Fruit fly (Drosophila melanogaster) whole organism, wandering third instar larva: ENCODE results near the gene Npc2c.

ENCODE experiments used
- Abd-B ChIP-seq: fragments of >200 bp; optimal IDR thresholded peaks from 2 replicates; lab custom pipeline; 2017; ENCODE audit warnings: missing biosample characterization, missing genetic modification characterization
- CG32264 ChIP-seq: fragments of 200-800 bp; sonication (Bioruptor generic); optimal IDR thresholded peaks from 2 replicates; lab custom pipeline; 2016; ENCODE audit warnings: missing biosample characterization, missing genetic modification characterization
- CG9705 ChIP-seq: fragments of 200-800 bp; sonication (Bioruptor generic); optimal IDR thresholded peaks from 2 replicates; lab custom pipeline; 2018; ENCODE audit warnings: missing biosample characterization, mild to moderate bottlenecking, missing genetic modification characterization
- CrebA ChIP-seq: fragments of 200-800 bp; sonication (Bioruptor generic); optimal IDR thresholded peaks from 2 replicates; lab custom pipeline; 2016; ENCODE audit warnings: missing biosample characterization, mild to moderate bottlenecking, missing genetic modification characterization, borderline replicate concordance
- Dfd ChIP-seq: fragments of >200 bp; optimal IDR thresholded peaks from 2 replicates; lab custom pipeline; 2017; ENCODE audit warnings: missing biosample characterization, missing genetic modification characterization
- Dif ChIP-seq: fragments of 200-275, 200-300 bp; sonication (Bioruptor generic); optimal IDR thresholded peaks from 2 replicates; lab custom pipeline; 2018; ENCODE audit warnings: missing biosample characterization, missing genetic modification characterization; ENCODE audit not compliant: partially characterized antibody
- GATAd ChIP-seq: sonication (Bioruptor generic); optimal IDR thresholded peaks from 2 replicates; lab custom pipeline; 2016; ENCODE audit warnings: missing biosample characterization, missing genetic modification characterization
- HLH106 ChIP-seq: fragments of 200-800 bp; optimal IDR thresholded peaks from 3 replicates; lab custom pipeline; 2019; ENCODE audit warnings: missing biosample characterization, mild to moderate bottlenecking, missing genetic modification characterization, moderate library complexity
- Hnf4 ChIP-seq: fragments of 200-800 bp; sonication (Bioruptor generic); optimal IDR thresholded peaks from 2 replicates; lab custom pipeline; 2016; ENCODE audit warnings: missing biosample characterization, mild to moderate bottlenecking, missing genetic modification characterization
- Hr78 ChIP-seq: fragments of >200 bp; optimal IDR thresholded peaks from 2 replicates; lab custom pipeline; 2017; ENCODE audit warnings: missing biosample characterization, missing genetic modification characterization
- Hr83 ChIP-seq: fragments of 200-300 bp; sonication (Bioruptor generic); optimal IDR thresholded peaks from 2 replicates; lab custom pipeline; 2016; ENCODE audit warnings: missing biosample characterization, mild to moderate bottlenecking, missing genetic modification characterization, moderate library complexity; ENCODE audit not compliant: poor library complexity, severe bottlenecking
- Jra ChIP-seq: sonication (Bioruptor generic); optimal IDR thresholded peaks from 2 replicates; lab custom pipeline; 2016; ENCODE audit warnings: missing biosample characterization, missing genetic modification characterization
- Mio ChIP-seq: sonication (Bioruptor generic); optimal IDR thresholded peaks from 2 replicates; lab custom pipeline; 2016; ENCODE audit warnings: missing biosample characterization, missing genetic modification characterization
- Myc ChIP-seq: fragments of >200 bp; optimal IDR thresholded peaks from 2 replicates; lab custom pipeline; 2017
- N ChIP-seq: fragments of >200 bp; optimal IDR thresholded peaks from 2 replicates; lab custom pipeline; 2018; ENCODE audit warnings: missing biosample characterization, missing external identifiers, missing genetic modification characterization
- OdsH ChIP-seq: fragments of 200-800 bp; sonication (Bioruptor generic); optimal IDR thresholded peaks from 2 replicates; lab custom pipeline; 2016; ENCODE audit warnings: missing biosample characterization, mild to moderate bottlenecking, missing genetic modification characterization
- Rel ChIP-seq, 2 experiments: fragments of 200-800 bp; sonication (Bioruptor generic) in 1 of 2; optimal IDR thresholded peaks; 2 replicates in 1 of 2; 3 replicates in 1 of 2; lab custom pipeline; 2016 to 2019; ENCODE audit warnings: mild to moderate bottlenecking in 2 of 2, missing biosample characterization in 2 of 2, missing genetic modification characterization in 2 of 2, moderate library complexity in 1 of 2
- Sp1 ChIP-seq: fragments of 200-800 bp; sonication (Bioruptor generic); optimal IDR thresholded peaks from 3 replicates; lab custom pipeline; 2019; ENCODE audit warnings: missing biosample characterization, mild to moderate bottlenecking, missing genetic modification characterization, moderate library complexity
- Vsx2 ChIP-seq: fragments of 200-300, 225-300 bp; sonication (Bioruptor generic); optimal IDR thresholded peaks from 2 replicates; lab custom pipeline; 2018; ENCODE audit warnings: missing biosample characterization, missing genetic modification characterization; ENCODE audit not compliant: partially characterized antibody
- br ChIP-seq: fragments of 200-800 bp; sonication (Bioruptor generic); optimal IDR thresholded peaks from 2 replicates; lab custom pipeline; 2016; ENCODE audit warnings: missing biosample characterization, missing genetic modification characterization
- brk ChIP-seq: fragments of 200-800 bp; sonication (Bioruptor generic); optimal IDR thresholded peaks from 2 replicates; lab custom pipeline; 2016; ENCODE audit warnings: missing biosample characterization, mild to moderate bottlenecking, missing genetic modification characterization
- dl ChIP-seq, 2 experiments: fragments of 175-275, 200-275 bp in 1 of 2; fragments of 200-275 bp in 1 of 2; sonication (Bioruptor generic); optimal IDR thresholded peaks; lab custom pipeline; 2018; ENCODE audit warnings: mild to moderate bottlenecking in 2 of 2, missing biosample characterization in 2 of 2, missing genetic modification characterization in 2 of 2, moderate library complexity in 2 of 2; ENCODE audit not compliant: partially characterized antibody in 2 of 2, insufficient read depth in 1 of 2
- dmrt93B ChIP-seq: fragments of 200-800 bp; sonication (Bioruptor generic); optimal IDR thresholded peaks from 2 replicates; lab custom pipeline; 2018; ENCODE audit warnings: missing biosample characterization, mild to moderate bottlenecking, missing genetic modification characterization
- dsf ChIP-seq: sonication (Bioruptor generic); optimal IDR thresholded peaks from 2 replicates; lab custom pipeline; 2016; ENCODE audit warnings: missing biosample characterization, missing genetic modification characterization, borderline replicate concordance
- ey ChIP-seq: fragments of 200-800 bp; sonication (Bioruptor generic); optimal IDR thresholded peaks from 2 replicates; lab custom pipeline; 2016; ENCODE audit warnings: missing biosample characterization, missing genetic modification characterization
- foxo ChIP-seq, 2 experiments: fragments of 200-800 bp; sonication (Bioruptor generic); optimal IDR thresholded peaks; 2 replicates in 1 of 2; 3 replicates in 1 of 2; lab custom pipeline; 2016 to 2017; ENCODE audit warnings: missing biosample characterization in 2 of 2, missing genetic modification characterization in 2 of 2
- fru ChIP-seq: fragments of 200-800 bp; sonication (Bioruptor generic); optimal IDR thresholded peaks from 3 replicates; lab custom pipeline; 2016; ENCODE audit warnings: missing biosample characterization, mild to moderate bottlenecking, missing genetic modification characterization
- h ChIP-seq: fragments of 200-800 bp; sonication (Bioruptor generic); optimal IDR thresholded peaks from 3 replicates; lab custom pipeline; 2016; ENCODE audit warnings: missing biosample characterization, mild to moderate bottlenecking, missing genetic modification characterization
- jim ChIP-seq: fragments of 175-275, 200-325 bp; sonication (Bioruptor generic); optimal IDR thresholded peaks from 2 replicates; lab custom pipeline; 2016; ENCODE audit warnings: missing biosample characterization, mild to moderate bottlenecking, missing genetic modification characterization
- lola ChIP-seq: fragments of >200 bp; optimal IDR thresholded peaks from 2 replicates; lab custom pipeline; 2017; ENCODE audit warnings: missing biosample characterization, missing genetic modification characterization
- pan ChIP-seq: fragments of >200 bp; optimal IDR thresholded peaks from 2 replicates; lab custom pipeline; 2017
- psq ChIP-seq: fragments of 200-800 bp; sonication (Bioruptor generic); optimal IDR thresholded peaks from 3 replicates; lab custom pipeline; 2017; ENCODE audit warnings: missing biosample characterization, mild to moderate bottlenecking, missing genetic modification characterization, moderate library complexity
- rgr ChIP-seq: fragments of 200-800 bp; sonication (Bioruptor generic); optimal IDR thresholded peaks from 3 replicates; lab custom pipeline; 2016; ENCODE audit warnings: missing biosample characterization, mild to moderate bottlenecking, missing genetic modification characterization
- sage ChIP-seq: fragments of 200-800 bp; sonication (Bioruptor generic); optimal IDR thresholded peaks from 2 replicates; lab custom pipeline; 2016; ENCODE audit warnings: missing biosample characterization, mild to moderate bottlenecking, missing genetic modification characterization
- sv ChIP-seq: fragments of 200-800 bp; sonication (Bioruptor generic); optimal IDR thresholded peaks from 3 replicates; lab custom pipeline; 2016; ENCODE audit warnings: missing biosample characterization, missing genetic modification characterization
- tai ChIP-seq: sonication (Bioruptor generic); optimal IDR thresholded peaks from 2 replicates; lab custom pipeline; 2016; ENCODE audit warnings: missing biosample characterization, missing genetic modification characterization
- usp ChIP-seq: fragments of >200 bp; optimal IDR thresholded peaks from 2 replicates; lab custom pipeline; 2017; ENCODE audit warnings: missing biosample characterization, missing genetic modification characterization
- woc ChIP-seq: sonication (Bioruptor generic); optimal IDR thresholded peaks from 2 replicates; lab custom pipeline; 2016; ENCODE audit warnings: missing biosample characterization, mild to moderate bottlenecking, missing genetic modification characterization

Npc2c gene

dm6 chr3R:10078468-10079143, 18.6 kb downstream of the Npc2c start:
- TF ChIP-seq OdsH (GFP tag; lab: Kevin White, UChicago) = no peak
- no peak for TF ChIP-seq N (GFP tag; lab: Kevin White, UChicago)

- TF ChIP-seq Mio (no peak), Hr83 (GFP tag; lab: Kevin White, UChicago) (no peak), dmrt93B (peak; percentile 11), CG32264 (no peak), Vsx2 (GFP tag; lab: Kevin White, UChicago) (no peak), br (GFP tag; lab: Kevin White, UChicago) (peak; percentile 52), Sp1 (GFP tag; lab: Kevin White, UChicago) (peak; percentile 43), CG9705 (no peak), tai (GFP tag; lab: Kevin White, UChicago) (peak; percentile 53), GATAd (GFP tag; lab: Kevin White, UChicago) (no peak), Hr78 (GFP tag; lab: Kevin White, UChicago) (no peak), N (GFP tag; lab: Kevin White, UChicago) (peak; percentile 24), Dif (GFP tag; lab: Kevin White, UChicago) (peak; percentile 32), fru (GFP tag; lab: Kevin White, UChicago) (peak; percentile 67), woc (GFP tag; lab: Kevin White, UChicago) (peak; percentile 20), h (GFP tag; lab: Kevin White, UChicago) (peak; percentile 73), CrebA (GFP tag; lab: Kevin White, UChicago) (no peak), ey (GFP tag; lab: Kevin White, UChicago) (peak; percentile 79), Jra (GFP tag; lab: Kevin White, UChicago) (peak; percentile 57), Dfd (no peak), foxo (GFP tag; optimal IDR thresholded peaks at IDR 0.05; lab: Kevin White, UChicago) (peak in 1 of 2 experiments; percentile 75), jim (GFP tag; lab: Kevin White, UChicago) (no peak), sage (GFP tag; lab: Kevin White, UChicago) (no peak), Rel (GFP tag; optimal IDR thresholded peaks at IDR 0.05; lab: Kevin White, UChicago) (no peak), Rel (tag; optimal IDR thresholded peaks at IDR 0.05; lab: Kevin White, UChicago) (no peak), Abd-B (GFP tag; lab: Kevin White, UChicago) (no peak), usp (no peak), Hnf4 (GFP tag; lab: Kevin White, UChicago) (peak; percentile 71), HLH106 (peak; percentile 58), rgr (GFP tag; lab: Kevin White, UChicago) (peak; percentile 80), psq (peak; percentile 38), pan (lab: Kevin White, UChicago) (no peak), lola (GFP tag; lab: Kevin White, UChicago) (no peak), OdsH (GFP tag; lab: Kevin White, UChicago) (peak; percentile 66), brk (GFP tag; lab: Kevin White, UChicago) (peak; percentile 24), sv (no peak), Myc (lab: Kevin White, UChicago) (no peak), dl (GFP tag; optimal IDR thresholded peaks at IDR 0.05; lab: Kevin White, UChicago; ENCODE audit: insufficient read depth in 1 of 2, partially characterized antibody in 2 of 2) (peak in 1 of 2 experiments; percentile 3), dsf (peak; percentile 29)
- TF ChIP-seq, all 38 proteins: peak for 20
Measured at dm6 chr3R:10079267-10079987, 19.4 kb downstream of the Npc2c start.
